Worm (Caenorhabditis elegans) whole organism, L4/young adult: Measurements from ENCODE around the gene efa-6.
A peak's percentile ranks its signal among the peaks of the same experiment; 100 is the strongest.

ENCODE experiments used
- W03F9.2 ChIP-seq: fragments of 150-350 bp; optimal IDR thresholded peaks from 2 replicates; lab custom pipeline; 2014; ENCODE audit warnings: missing biosample characterization, missing genetic modification characterization
- dao-5 ChIP-seq: sonication (generic microtip); optimal IDR thresholded peaks from 2 replicates; lab custom pipeline; 2016; ENCODE audit warnings: missing genotype, missing genetic modification characterization, moderate library complexity, missing compliant biosample characterization
- him-1 ChIP-seq: sonication (generic microtip); optimal IDR thresholded peaks from 2 replicates; lab custom pipeline; 2016; ENCODE audit warnings: missing genotype, missing genetic modification reagents, missing genetic modification characterization, missing compliant biosample characterization

The efa-6 gene

DNA sequence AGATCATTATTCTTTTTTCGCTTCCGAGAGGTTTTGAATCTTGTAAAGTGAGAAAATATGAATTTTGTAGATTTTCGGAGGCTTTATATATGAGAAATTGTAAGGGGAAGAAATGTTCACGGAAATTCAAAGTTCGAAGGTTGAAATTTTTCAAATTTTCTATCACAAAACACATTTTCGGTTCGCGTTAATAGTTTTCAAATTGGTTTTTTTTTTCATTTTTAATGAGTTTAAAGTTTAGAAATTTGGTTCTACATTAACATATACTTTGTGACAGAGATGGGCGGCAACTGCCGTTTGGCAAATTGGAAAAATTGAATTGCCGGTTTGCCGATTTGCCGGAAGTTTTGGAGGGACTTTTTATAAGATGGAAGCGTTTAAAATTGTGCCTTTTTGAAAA is 43.5 kb downstream of the efa-6 start, which contains the start of gene K08E7.4:
K08E7.4 (minus strand) TSS at position 101 of the 400 bp plus-strand sequence.
- TF ChIP-seq W03F9.2 (tag; lab: Kevin White, UChicago) (no peak), him-1 (no peak), dao-5 (tag; lab: Kevin White, UChicago) (no peak)

DNA sequence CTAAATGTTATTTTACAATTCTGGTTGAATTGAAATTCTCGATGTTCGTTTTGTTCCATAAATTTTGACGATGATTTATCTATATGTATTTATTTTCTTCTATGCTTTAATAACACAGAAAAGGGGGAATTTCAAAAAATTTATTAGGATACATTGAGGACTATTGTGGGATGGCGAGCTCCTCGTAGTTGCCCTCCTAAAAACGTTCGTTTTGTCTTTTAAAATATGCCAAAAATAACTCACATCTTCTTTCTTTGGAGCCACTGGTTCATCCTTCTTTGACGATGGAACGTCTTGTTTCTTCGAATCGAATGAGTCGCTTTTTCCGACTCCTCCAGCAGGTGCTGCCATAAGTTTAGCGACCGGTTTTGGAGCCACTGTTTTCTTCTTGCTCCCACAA is 44.0 kb downstream of the efa-6 start:
- no peak for TF ChIP-seq dao-5 (tag; lab: Kevin White, UChicago)
- no peak for TF ChIP-seq W03F9.2 (tag; lab: Kevin White, UChicago)
- TF ChIP-seq him-1: no peak

DNA sequence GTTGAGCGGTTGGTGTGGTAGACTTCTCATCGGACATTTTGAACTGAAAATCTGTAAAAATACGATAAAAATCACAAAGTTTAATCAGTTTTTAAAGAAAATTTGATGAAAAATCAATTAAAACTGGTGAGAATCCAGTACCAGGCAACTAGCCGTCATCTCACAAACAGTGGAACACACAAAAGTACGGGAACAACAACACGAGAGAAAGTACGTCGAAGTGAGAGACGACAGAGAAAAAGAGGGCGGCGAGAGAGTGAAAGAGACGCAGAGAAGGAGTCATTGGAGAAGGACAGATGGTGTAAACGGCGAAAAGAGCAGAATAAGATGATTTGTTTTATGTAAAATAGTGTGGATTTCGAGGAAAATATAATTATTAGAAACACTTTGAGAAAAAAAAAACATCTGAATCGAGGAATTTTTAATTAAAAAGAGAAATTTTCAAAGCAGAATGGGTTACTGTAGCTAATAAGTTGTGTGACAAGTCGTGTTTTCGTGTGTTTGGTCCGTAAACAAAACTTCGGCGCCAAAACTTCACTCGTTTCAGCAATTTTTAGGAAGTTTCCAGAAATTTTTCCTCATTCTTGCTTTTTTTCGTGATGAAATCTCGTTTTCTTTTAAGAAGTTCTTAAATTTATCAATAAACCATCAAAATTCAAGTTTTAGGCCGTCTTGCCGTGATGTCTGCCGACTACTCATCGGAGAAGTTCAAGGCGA is 47.2 kb downstream of the efa-6 start, which contains the start of the genes hsb-1 and let-99:
hsb-1 (minus strand) TSS at position 51 of the 717 bp plus-strand sequence.
let-99 (plus strand) TSS at position 667 of the 717 bp plus-strand sequence.
- TF ChIP-seq W03F9.2 (tag; lab: Kevin White, UChicago) (peak; percentile 41), dao-5 (tag; lab: Kevin White, UChicago) (no peak)

DNA sequence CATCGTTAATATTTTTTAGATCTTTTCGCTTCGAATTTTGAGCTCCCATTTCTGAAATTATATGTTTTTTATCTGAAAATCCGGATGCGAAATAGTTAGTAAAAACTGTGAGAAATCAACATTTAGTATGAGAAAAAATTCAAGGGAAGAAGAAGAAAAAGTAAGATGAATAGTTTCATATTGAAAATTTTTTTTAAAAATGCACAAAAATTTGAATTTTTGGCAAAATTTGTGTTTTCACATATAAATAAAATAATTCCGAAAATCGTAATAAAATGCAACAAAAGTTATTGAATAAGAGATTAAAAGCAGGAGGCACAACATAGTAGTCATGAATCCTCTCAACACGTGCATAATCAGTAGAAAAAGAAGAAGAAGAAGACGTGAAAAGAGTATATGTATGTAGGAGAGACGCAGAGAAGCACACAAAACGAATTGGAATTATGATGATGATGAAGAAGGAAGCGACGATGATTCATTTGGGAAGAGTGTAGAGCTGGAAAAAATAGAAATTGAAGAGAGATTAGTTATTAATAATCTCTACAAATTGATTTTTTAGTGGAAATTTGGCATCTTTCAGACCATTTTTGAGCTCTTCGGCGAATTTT is 48.5 kb downstream of the efa-6 start, which contains the start of gene eak-7:
eak-7 (minus strand) TSS at position 51 of the 608 bp plus-strand sequence.
- TF ChIP-seq dao-5 (tag; lab: Kevin White, UChicago) (no peak), him-1 (no peak), W03F9.2 (tag; lab: Kevin White, UChicago) (no peak)

DNA sequence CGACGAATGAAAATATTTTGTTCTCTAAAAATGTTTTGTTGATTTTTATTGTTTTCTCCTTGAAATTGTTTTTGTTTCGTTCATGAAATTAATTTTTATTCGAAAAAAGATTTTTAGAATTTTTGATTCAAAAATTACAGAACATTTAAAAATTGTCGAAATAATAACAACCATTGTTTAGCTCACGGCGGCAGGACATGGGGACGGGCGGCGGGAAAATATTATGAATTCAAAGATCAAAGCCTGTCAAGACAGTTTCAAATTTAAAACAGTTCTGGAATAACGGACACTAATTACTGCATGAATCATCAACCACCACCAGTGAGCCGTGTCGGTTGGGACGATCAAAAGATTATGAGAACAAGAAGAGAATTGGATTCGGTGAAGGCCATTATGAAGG is 54.0 kb downstream of the efa-6 start, which contains the start of gene snb-7:
snb-7 (plus strand) TSS at position 301 of the 400 bp plus-strand sequence.
- no peak for TF ChIP-seq dao-5 (tag; lab: Kevin White, UChicago)
- no peak for TF ChIP-seq W03F9.2 (tag; lab: Kevin White, UChicago)
- TF ChIP-seq him-1: no peak

DNA sequence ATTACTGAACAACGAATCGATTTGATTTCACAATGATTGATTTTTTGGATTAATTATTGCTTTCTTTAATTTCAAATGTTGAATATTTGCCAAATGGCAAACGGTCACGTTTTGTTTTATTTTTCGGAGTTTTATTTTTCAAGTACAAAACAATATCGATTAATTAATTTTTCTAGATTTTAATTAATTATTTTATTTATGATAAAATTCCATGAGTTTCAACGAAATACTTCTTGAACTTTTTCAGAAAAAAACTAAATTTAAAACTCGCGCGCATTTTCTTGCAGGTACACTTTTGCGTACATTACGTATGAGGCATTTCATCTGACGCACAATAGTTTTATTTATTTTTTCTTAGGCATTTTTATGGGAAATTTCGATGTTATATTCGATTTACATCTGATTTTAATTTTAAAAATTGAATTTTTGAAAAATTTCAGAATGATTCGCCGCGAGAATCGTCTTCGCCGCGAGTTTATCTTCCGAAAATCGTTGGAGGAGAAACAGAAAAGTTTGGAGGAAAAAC is 55.5 kb downstream of the efa-6 start, which contains the start of the genes ZK795.2 and ZK795.3:
ZK795.2 (minus strand) TSS at position 51 of the 526 bp plus-strand sequence.
ZK795.3 (plus strand) TSS at position 441 of the 526 bp plus-strand sequence.
- no peak for TF ChIP-seq him-1
- TF ChIP-seq W03F9.2 (tag; lab: Kevin White, UChicago): peak; percentile 70
- TF ChIP-seq dao-5 (tag; lab: Kevin White, UChicago): no peak
